Worm (Caenorhabditis elegans): Measurements from ENCODE around the gene rol-8.

Gene rol-8

DNA sequence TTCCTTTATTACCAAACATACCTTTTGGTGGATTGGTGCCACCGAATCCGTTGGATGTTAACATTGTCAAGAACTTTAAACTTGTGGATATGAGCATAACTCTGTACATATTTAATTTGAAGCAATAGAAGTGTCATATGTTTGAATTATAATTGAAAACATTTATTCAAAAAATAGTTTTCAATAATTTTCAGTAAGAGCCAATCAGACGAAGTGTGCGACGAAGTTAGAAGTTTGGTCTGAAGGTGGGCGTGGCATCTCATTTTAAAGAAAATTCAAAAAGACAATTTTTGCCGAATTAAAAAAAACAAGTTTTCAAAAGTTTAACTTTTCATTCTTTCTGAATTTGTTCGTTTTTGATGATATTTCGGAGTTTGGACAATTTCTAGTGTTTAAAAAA, 50.9 kb downstream of the rol-8 start, which contains the start of gene syd-1:
TSS of gene syd-1 (minus strand) at position 101 of the 400 bp plus-strand sequence.
- TF ChIP-seq tbx-11 (GFP tag; IDR thresholded peaks at IDR 0.05) (no peak), hmbx-1 (tag; optimal IDR thresholded peaks at IDR 0.05) (no peak), aly-1 (tag; optimal IDR thresholded peaks at IDR 0.05) (no peak), F13C5.2 (tag; optimal IDR thresholded peaks at IDR 0.05) (no peak), hnd-1 (tag; optimal IDR thresholded peaks at IDR 0.05) (no peak), scrt-1 (GFP tag; IDR thresholded peaks at IDR 0.05) (no peak), ama-1 (optimal IDR thresholded peaks at IDR 0.05) (no peak)
